Fruit fly (Drosophila melanogaster) whole organism, embryonic: ENCODE results near the gene Cat.
A peak's percentile ranks its signal among the peaks of the same experiment; 100 is the strongest.

Experiments
- Bgb ChIP-seq: fragments of 200-800 bp; sonication (Bioruptor generic); IDR thresholded peaks from 2 replicates; pipeline ENCODE4 v1.3.6; 2022; ENCODE audit warnings: missing biosample characterization, missing genetic modification characterization; ENCODE audit not compliant: partially characterized antibody
- CG10654 ChIP-seq: fragments of 200-800 bp; sonication (Bioruptor generic); optimal IDR thresholded peaks from 2 replicates; lab custom pipeline; 2016; ENCODE audit warnings: missing biosample characterization, missing genetic modification characterization
- CG12659 ChIP-seq: fragments of 200-800 bp; sonication (Bioruptor generic); optimal IDR thresholded peaks from 3 replicates; lab custom pipeline; 2017; ENCODE audit warnings: mild to moderate bottlenecking, missing biosample characterization, missing genetic modification reagents, missing genetic modification characterization
- CG13775 ChIP-seq: fragments of 200-800 bp; sonication (Bioruptor generic); optimal IDR thresholded peaks from 3 replicates; lab custom pipeline; 2017; ENCODE audit warnings: missing biosample characterization, mild to moderate bottlenecking, missing genetic modification characterization
- CG14050 ChIP-seq: fragments of 200-800 bp; sonication (Bioruptor generic); IDR thresholded peaks from 3 replicates; pipeline ENCODE4 v1.3.6; 2022; ENCODE audit warnings: missing biosample characterization, missing genetic modification characterization
- CG15073 ChIP-seq: fragments of 200-800 bp; sonication (Bioruptor generic); optimal IDR thresholded peaks from 2 replicates; lab custom pipeline; 2016; ENCODE audit warnings: missing biosample characterization, missing genetic modification characterization
- CG1529 ChIP-seq: fragments of 200-800 bp; sonication (Bioruptor generic); optimal IDR thresholded peaks from 3 replicates; lab custom pipeline; 2018; ENCODE audit warnings: missing biosample characterization, missing genetic modification characterization
- CG15514 ChIP-seq: fragments of 200-800 bp; sonication (Bioruptor generic); optimal IDR thresholded peaks from 3 replicates; lab custom pipeline; 2017; ENCODE audit warnings: missing biosample characterization, missing genetic modification characterization, mild to moderate bottlenecking, moderate library complexity, missing genetic modification reagents
- CG2129 ChIP-seq: fragments of 200-800 bp; sonication (Bioruptor generic); IDR thresholded peaks from 2 replicates; pipeline ENCODE4 v1.3.6; 2022; ENCODE audit warnings: missing biosample characterization, missing genetic modification characterization; ENCODE audit not compliant: partially characterized antibody
- CG3847 ChIP-seq: fragments of 200-800 bp; sonication (Bioruptor generic); IDR thresholded peaks from 2 replicates; pipeline ENCODE4 v1.3.6; 2022; ENCODE audit warnings: missing biosample characterization, missing genetic modification characterization
- CG43689 ChIP-seq: fragments of 200-800 bp; sonication (Bioruptor generic); IDR thresholded peaks from 2 replicates; pipeline ENCODE4 v1.3.6; 2022; ENCODE audit warnings: missing biosample characterization, missing genetic modification characterization
- CG4424 ChIP-seq: fragments of 200-800 bp; sonication (Bioruptor generic); optimal IDR thresholded peaks from 3 replicates; lab custom pipeline; 2016; ENCODE audit warnings: missing biosample characterization, missing genetic modification characterization
- CG4707 ChIP-seq: fragments of 200-800 bp; sonication (Bioruptor generic); optimal IDR thresholded peaks from 2 replicates; lab custom pipeline; 2018; ENCODE audit warnings: missing biosample characterization, mild to moderate bottlenecking, missing genetic modification characterization, moderate library complexity
- CG4820 ChIP-seq: fragments of 200-800 bp; sonication (Bioruptor generic); optimal IDR thresholded peaks from 3 replicates; lab custom pipeline; 2016; ENCODE audit warnings: missing biosample characterization, missing genetic modification characterization
- CG4854 ChIP-seq: fragments of 200-800 bp; sonication (Bioruptor generic); optimal IDR thresholded peaks from 2 replicates; lab custom pipeline; 2016; ENCODE audit warnings: missing biosample characterization, missing genetic modification characterization, inconsistent platforms
- CG6254 ChIP-seq: fragments of 200-800 bp; sonication (Bioruptor generic); optimal IDR thresholded peaks from 3 replicates; lab custom pipeline; 2017; ENCODE audit warnings: mild to moderate bottlenecking, missing biosample characterization, missing genetic modification reagents, missing genetic modification characterization
- CG7271 ChIP-seq: fragments of 200-800 bp; sonication (Bioruptor generic); optimal IDR thresholded peaks from 2 replicates; lab custom pipeline; 2018; ENCODE audit warnings: missing biosample characterization, mild to moderate bottlenecking, missing genetic modification characterization, moderate library complexity
- CG7786 ChIP-seq: fragments of 200-800 bp; sonication (Bioruptor generic); optimal IDR thresholded peaks from 2 replicates; lab custom pipeline; 2016; ENCODE audit warnings: missing biosample characterization, missing genetic modification characterization
- CG9215 ChIP-seq: fragments of 200-800 bp; sonication (Bioruptor generic); IDR thresholded peaks from 2 replicates; pipeline ENCODE4 v1.3.6; 2022; ENCODE audit warnings: missing biosample characterization, missing genetic modification characterization
- CG9876 ChIP-seq: fragments of 200-800 bp; sonication (Bioruptor generic); optimal IDR thresholded peaks from 2 replicates; lab custom pipeline; 2016; ENCODE audit warnings: missing biosample characterization, missing genetic modification characterization
- Chrac-16 ChIP-seq: fragments of 200-800 bp; sonication (Bioruptor generic); optimal IDR thresholded peaks from 3 replicates; lab custom pipeline; 2016; ENCODE audit warnings: missing biosample characterization, missing genetic modification characterization
- E2f1 ChIP-seq: fragments of 200-800 bp; sonication (Bioruptor generic); IDR thresholded peaks from 2 replicates; pipeline ENCODE4 v1.3.6; 2022; ENCODE audit warnings: missing biosample characterization, missing genetic modification characterization
- GATAe ChIP-seq: fragments of 200-800 bp; sonication (Bioruptor generic); conservative IDR thresholded peaks from 2 replicates; pipeline ENCODE4 v1.3.6; 2022; ENCODE audit warnings: missing biosample characterization, missing genetic modification characterization
- HLHmδ ChIP-seq: fragments of 200-800 bp; sonication (Bioruptor generic); optimal IDR thresholded peaks from 2 replicates; lab custom pipeline; 2018; ENCODE audit warnings: missing biosample characterization, mild to moderate bottlenecking, missing genetic modification characterization, moderate library complexity
- Hmr ChIP-seq: fragments of 200-800 bp; sonication (Bioruptor generic); optimal IDR thresholded peaks from 3 replicates; lab custom pipeline; 2017; ENCODE audit warnings: mild to moderate bottlenecking, missing biosample characterization, missing genetic modification reagents, missing genetic modification characterization
- Jarid2 ChIP-seq: fragments of 200-800 bp; sonication (Bioruptor generic); optimal IDR thresholded peaks from 3 replicates; lab custom pipeline; 2017; ENCODE audit warnings: mild to moderate bottlenecking, missing biosample characterization, missing genetic modification reagents, missing genetic modification characterization
- MBD-R2 ChIP-seq: fragments of 200-800 bp; sonication (Bioruptor generic); IDR thresholded peaks from 2 replicates; pipeline ENCODE4 v1.3.6; 2022; ENCODE audit warnings: missing biosample characterization, missing genetic modification characterization
- Mad ChIP-seq: fragments of 200-800 bp; sonication (Bioruptor generic); optimal IDR thresholded peaks from 2 replicates; lab custom pipeline; 2016; ENCODE audit warnings: missing biosample characterization, missing genetic modification characterization
- Max ChIP-seq: fragments of 200-800 bp; sonication (Bioruptor generic); optimal IDR thresholded peaks from 2 replicates; lab custom pipeline; 2016; ENCODE audit warnings: missing biosample characterization, mild to moderate bottlenecking, missing genetic modification characterization
- Meics ChIP-seq: fragments of 200-800 bp; sonication (Bioruptor generic); optimal IDR thresholded peaks from 2 replicates; lab custom pipeline; 2017; ENCODE audit warnings: missing biosample characterization, mild to moderate bottlenecking, missing genetic modification characterization
- Sox102F ChIP-seq: fragments of 200-800 bp; sonication (Bioruptor generic); optimal IDR thresholded peaks from 2 replicates; lab custom pipeline; 2018; ENCODE audit warnings: missing biosample characterization, mild to moderate bottlenecking, missing genetic modification characterization, moderate library complexity
- ac ChIP-seq: fragments of 200-800 bp; sonication (Bioruptor generic); optimal IDR thresholded peaks from 3 replicates; lab custom pipeline; 2017; ENCODE audit warnings: missing biosample characterization, mild to moderate bottlenecking, missing genetic modification characterization
- amos ChIP-seq: fragments of 200-800 bp; sonication (Bioruptor generic); IDR thresholded peaks from 2 replicates; pipeline ENCODE4 v1.3.6; 2022; ENCODE audit warnings: missing biosample characterization, missing genetic modification characterization; ENCODE audit not compliant: partially characterized antibody
- bbx ChIP-seq: fragments of 200-800 bp; sonication (Bioruptor generic); IDR thresholded peaks from 2 replicates; pipeline ENCODE4 v1.3.6; 2022; ENCODE audit warnings: missing biosample characterization, missing genetic modification characterization; ENCODE audit not compliant: partially characterized antibody
- crp ChIP-seq, 2 experiments: fragments of 200-800 bp; sonication (Bioruptor generic); optimal IDR thresholded peaks; 2 replicates in 1 of 2; 3 replicates in 1 of 2; lab custom pipeline; 2017; ENCODE audit warnings: missing biosample characterization in 2 of 2, missing genetic modification characterization in 2 of 2, mild to moderate bottlenecking in 1 of 2, moderate library complexity in 1 of 2
- da ChIP-seq: fragments of 200-800 bp; sonication (Bioruptor generic); optimal IDR thresholded peaks from 2 replicates; lab custom pipeline; 2016; ENCODE audit warnings: missing biosample characterization, missing genetic modification characterization
- dmrt11E ChIP-seq: fragments of 200-800 bp; sonication (Bioruptor generic); optimal IDR thresholded peaks from 3 replicates; lab custom pipeline; 2018; ENCODE audit warnings: missing biosample characterization, mild to moderate bottlenecking, missing genetic modification characterization, moderate library complexity
- gem ChIP-seq: fragments of 200-800 bp; sonication (Bioruptor generic); optimal IDR thresholded peaks from 2 replicates; lab custom pipeline; 2019; ENCODE audit warnings: missing biosample characterization, mild to moderate bottlenecking, missing genetic modification characterization, moderate library complexity
- jing ChIP-seq: fragments of 200-800 bp; sonication (Bioruptor generic); optimal IDR thresholded peaks from 2 replicates; lab custom pipeline; 2018; ENCODE audit warnings: missing biosample characterization, mild to moderate bottlenecking, missing genetic modification characterization
- knrl ChIP-seq: fragments of 200-800 bp; sonication (Bioruptor generic); IDR thresholded peaks from 3 replicates; pipeline ENCODE4 v1.3.6; 2022; ENCODE audit warnings: missing biosample characterization, missing genetic modification characterization; ENCODE audit not compliant: partially characterized antibody
- lmd ChIP-seq: fragments of 200-800 bp; sonication (Bioruptor generic); IDR thresholded peaks from 2 replicates; pipeline ENCODE4 v1.3.6; 2022; ENCODE audit warnings: missing biosample characterization, missing genetic modification characterization
- lola ChIP-seq, 3 experiments: fragments of >200 bp in 2 of 3; fragments of 200-800 bp in 1 of 3; sonication (Bioruptor generic) in 1 of 3; optimal IDR thresholded peaks; 2 replicates each; lab custom pipeline; 2017 to 2019; ENCODE audit warnings: missing biosample characterization in 3 of 3, missing genetic modification characterization in 3 of 3, mild to moderate bottlenecking in 1 of 3, moderate library complexity in 1 of 3
- repo ChIP-seq: fragments of 200-800 bp; sonication (Bioruptor generic); optimal IDR thresholded peaks from 2 replicates; lab custom pipeline; 2016; ENCODE audit warnings: missing biosample characterization, missing genetic modification characterization
- schlank ChIP-seq: fragments of 200-800 bp; sonication (Bioruptor generic); optimal IDR thresholded peaks from 2 replicates; lab custom pipeline; 2018; ENCODE audit warnings: missing biosample characterization, mild to moderate bottlenecking, missing genetic modification characterization
- shn ChIP-seq: fragments of 200-800 bp; sonication (Bioruptor generic); optimal IDR thresholded peaks from 3 replicates; lab custom pipeline; 2016; ENCODE audit warnings: missing biosample characterization, missing genetic modification characterization
- sima ChIP-seq: fragments of 200-800 bp; sonication (Bioruptor generic); optimal IDR thresholded peaks from 2 replicates; lab custom pipeline; 2016; ENCODE audit warnings: missing biosample characterization, missing genetic modification characterization
- sr ChIP-seq: fragments of 200-800 bp; sonication (Bioruptor generic); IDR thresholded peaks from 3 replicates; pipeline ENCODE4 v1.3.6; 2022; ENCODE audit warnings: missing biosample characterization, missing genetic modification characterization
- tgo ChIP-seq: fragments of 200-800 bp; sonication (Bioruptor generic); IDR thresholded peaks from 3 replicates; pipeline ENCODE4 v1.3.6; 2022; ENCODE audit warnings: missing biosample characterization, missing genetic modification characterization

The Cat gene

DNA sequence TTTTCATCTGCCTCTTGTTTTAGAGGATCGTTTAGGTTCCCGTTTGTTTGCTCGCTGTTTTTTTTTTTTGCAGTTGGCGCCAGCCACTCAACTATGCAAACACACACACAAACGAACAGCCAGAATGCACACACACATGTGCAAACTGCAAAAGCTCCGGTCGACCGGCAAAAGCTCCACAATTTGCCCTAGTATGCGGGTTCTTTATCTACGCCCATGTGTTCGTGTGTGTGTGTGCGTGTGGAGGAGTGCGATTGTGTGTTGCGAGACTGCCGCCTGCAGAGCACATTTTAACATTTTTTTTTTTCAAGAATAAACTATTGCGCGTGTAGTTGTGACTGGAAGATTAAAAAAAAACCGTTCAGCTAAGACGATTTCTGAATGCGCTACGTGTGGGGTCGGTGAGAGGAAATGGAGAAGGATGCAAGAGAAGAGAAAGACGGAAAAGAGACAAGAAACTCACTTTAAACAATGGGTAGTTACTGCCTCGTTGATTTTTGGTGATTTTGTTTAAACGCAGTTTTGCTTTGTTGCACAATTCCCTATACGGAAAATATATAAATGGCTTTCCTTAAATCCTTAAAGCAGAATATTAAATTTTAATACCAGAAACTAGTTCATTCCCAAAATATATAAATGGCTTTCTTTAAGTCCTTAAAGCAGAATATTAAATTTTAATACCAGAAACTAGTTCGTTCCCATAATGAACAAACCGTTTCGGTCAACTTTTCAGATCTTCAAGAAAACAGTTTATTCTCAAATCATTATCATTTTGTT lies 31.0 kb upstream of the Cat start (continued):
- TF ChIP-seq sr (GFP tag; lab: Robert Waterston, UW) (0 out of 3 replicates have a peak, but pooled peaks have one; percentile 17), CG3847 (GFP tag; lab: Robert Waterston, UW) (peak; percentile 26; the same call in 1 of the 2 replicates), shn (GFP tag; lab: Kevin White, UChicago) (no peak), jing (GFP tag; lab: Kevin White, UChicago) (no peak), CG6254 (no peak), da (no peak), Max (GFP tag; lab: Kevin White, UChicago) (no peak), repo (no peak), E2f1 (GFP tag; lab: Robert Waterston, UW) (peak; percentile 36; the same call in 1 of the 2 replicates), dmrt11E (tag; lab: Kevin White, UChicago) (no peak), CG1529 (no peak), CG13775 (GFP tag; lab: Kevin White, UChicago) (no peak), Jarid2 (GFP tag; lab: Kevin White, UChicago) (no peak), bbx (GFP tag; lab: Robert Waterston, UW) (peak; percentile 46; the same call in 1 of the 2 replicates), CG10654 (no peak), gem (peak; percentile 63), CG7271 (tag; lab: Kevin White, UChicago) (no peak), lmd (GFP tag; lab: Robert Waterston, UW) (peak; percentile 31; the same call in 1 of the 2 replicates), knrl (GFP tag; lab: Robert Waterston, UW) (no peak), CG7786 (GFP tag; lab: Kevin White, UChicago) (peak; percentile 11), Hmr (GFP tag; lab: Kevin White, UChicago) (peak; percentile 33), MBD-R2 (GFP tag; lab: Robert Waterston, UW) (no peak), CG14050 (0 out of 3 replicates have a peak, but pooled peaks have one; percentile 43), CG4854 (peak; percentile 17), CG2129 (GFP tag; lab: Robert Waterston, UW) (no peak), sima (GFP tag; lab: Kevin White, UChicago) (no peak), CG4707 (GFP tag; lab: Kevin White, UChicago) (no peak), CG4820 (peak; percentile 20), CG9876 (GFP tag; lab: Kevin White, UChicago) (no peak), CG4424 (GFP tag; lab: Kevin White, UChicago) (peak; percentile 4), tgo (GFP tag; lab: Robert Waterston, UW) (peak; percentile 23; the same call in 1 of the 3 replicates), CG9215 (no peak), Sox102F (GFP tag; lab: Kevin White, UChicago) (peak; percentile 37), CG12659 (peak; percentile 38), amos (GFP tag; lab: Robert Waterston, UW) (no peak), CG15514 (GFP tag; lab: Kevin White, UChicago) (peak; percentile 28), HLHmδ (no peak), CG43689 (GFP tag; lab: Robert Waterston, UW) (no peak), Meics (GFP tag; lab: Kevin White, UChicago) (peak; percentile 55), Bgb (GFP tag; lab: Robert Waterston, UW) (no peak), schlank (no peak), Chrac-16 (GFP tag; lab: Kevin White, UChicago) (no peak), ac (GFP tag; lab: Kevin White, UChicago) (no peak), crp (GFP tag; optimal IDR thresholded peaks at IDR 0.05; lab: Kevin White, UChicago) (no peak), CG15073 (no peak), GATAe (GFP tag; lab: Robert Waterston, UW) (peak; percentile 73), lola (GFP tag; optimal IDR thresholded peaks at IDR 0.05; lab: Kevin White, UChicago) (peak in 1 of 3 experiments; percentile 46), Mad (GFP tag; lab: Kevin White, UChicago) (no peak)
